Fruit fly (Drosophila melanogaster): ENCODE data around the gene Ten-a.
A peak's percentile ranks its signal among the peaks of the same experiment; 100 is the strongest.

Gene Ten-a

dm6 chrX:12018440-12019101 lies 24.9 kb upstream of the Ten-a start, which contains the start of gene Lsm12a (continued):
- TF ChIP-seq inv (GFP tag; IDR thresholded peaks at IDR 0.05; ENCODE audit: partially characterized antibody), result peak; percentile 41; the same call in 1 of the 2 replicates
- peak; percentile 26 for TF ChIP-seq Scr (GFP tag; IDR thresholded peaks at IDR 0.05; ENCODE audit: partially characterized antibody)
- no peak for TF ChIP-seq tup (GFP tag; optimal IDR thresholded peaks at IDR 0.05)
- TF ChIP-seq CG32772 (GFP tag; IDR thresholded peaks at IDR 0.05), result no peak
- no peak for TF ChIP-seq dysf (GFP tag; IDR thresholded peaks at IDR 0.05)
- TF ChIP-seq gt (GFP tag; IDR thresholded peaks at IDR 0.05), result no peak
- peak; percentile 77 for TF ChIP-seq Dref (GFP tag; IDR thresholded peaks at IDR 0.05)
- no peak for TF ChIP-seq CG3163 (GFP tag; optimal IDR thresholded peaks at IDR 0.05)
- TF ChIP-seq org-1 (GFP tag; optimal IDR thresholded peaks at IDR 0.05), result no peak
- no peak for TF ChIP-seq lilli (GFP tag; optimal IDR thresholded peaks at IDR 0.05)
- no peak for TF ChIP-seq ranshi (GFP tag; IDR thresholded peaks at IDR 0.05)
- TF ChIP-seq CkIIα-i1 (GFP tag; IDR thresholded peaks at IDR 0.05), result no peak
- TF ChIP-seq pan (optimal IDR thresholded peaks at IDR 0.05), result no peak
- TF ChIP-seq pan (GFP tag; optimal IDR thresholded peaks at IDR 0.05 in 1 of 2, IDR thresholded peaks at IDR 0.05 in 1 of 2), result no peak
- TF ChIP-seq twi (tag; optimal IDR thresholded peaks at IDR 0.05), result no peak
- no peak for TF ChIP-seq CG11085 (GFP tag; IDR thresholded peaks at IDR 0.05)
- TF ChIP-seq CG42726 (GFP tag; IDR thresholded peaks at IDR 0.05; ENCODE audit: partially characterized antibody), result peak; percentile 44; the same call in 1 of the 2 replicates
- no peak for TF ChIP-seq CG8290 (GFP tag; optimal IDR thresholded peaks at IDR 0.05)
- TF ChIP-seq CG8290 (tag; optimal IDR thresholded peaks at IDR 0.05), result no peak
- no peak for TF ChIP-seq CG17385 (GFP tag; optimal IDR thresholded peaks at IDR 0.05)
- TF ChIP-seq Elba2 (GFP tag; optimal IDR thresholded peaks at IDR 0.05), result no peak
- TF ChIP-seq ken (GFP tag; IDR thresholded peaks at IDR 0.05), result 0 out of 3 replicates have a peak, but pooled peaks have one; percentile 19
- no peak for TF ChIP-seq danr (GFP tag; IDR thresholded peaks at IDR 0.05)
- TF ChIP-seq ato (GFP tag; IDR thresholded peaks at IDR 0.05; ENCODE audit: partially characterized antibody), result peak; percentile 44; the same call in 1 of the 2 replicates
- TF ChIP-seq CG30020 (tag; optimal IDR thresholded peaks at IDR 0.05), result no peak
- no peak for TF ChIP-seq CG32532 (GFP tag; IDR thresholded peaks at IDR 0.05)
- TF ChIP-seq trem (tag; optimal IDR thresholded peaks at IDR 0.05), result peak; percentile 5
- TF ChIP-seq CG18619 (GFP tag; optimal IDR thresholded peaks at IDR 0.05), result no peak
- TF ChIP-seq CG6654 (GFP tag; optimal IDR thresholded peaks at IDR 0.05), result no peak
- TF ChIP-seq wek (GFP tag; optimal IDR thresholded peaks at IDR 0.05), result no peak
- TF ChIP-seq sqz (GFP tag; optimal IDR thresholded peaks at IDR 0.05), result no peak
- no peak for TF ChIP-seq CG33557 (GFP tag; optimal IDR thresholded peaks at IDR 0.05)
- TF ChIP-seq CG9797 (GFP tag; optimal IDR thresholded peaks at IDR 0.05), result no peak
- no peak for TF ChIP-seq CG12744 (GFP tag; optimal IDR thresholded peaks at IDR 0.05)
- no peak for TF ChIP-seq CG15479 (GFP tag; optimal IDR thresholded peaks at IDR 0.05)
- no peak for TF ChIP-seq TFAM (GFP tag; optimal IDR thresholded peaks at IDR 0.05)
- TF ChIP-seq dmrt99B (tag; optimal IDR thresholded peaks at IDR 0.05), result no peak
- no peak for TF ChIP-seq Usf (GFP tag; optimal IDR thresholded peaks at IDR 0.05)
- TF ChIP-seq CG1832 (GFP tag; optimal IDR thresholded peaks at IDR 0.05), result peak; percentile 82
- TF ChIP-seq tx (GFP tag; optimal IDR thresholded peaks at IDR 0.05), result no peak
- no peak for TF ChIP-seq cato (GFP tag; optimal IDR thresholded peaks at IDR 0.05; ENCODE audit: borderline replicate concordance)
- TF ChIP-seq amos (GFP tag; IDR thresholded peaks at IDR 0.05; ENCODE audit: partially characterized antibody), result peak; percentile 81
- no peak for TF ChIP-seq CG18262 (tag; optimal IDR thresholded peaks at IDR 0.05)
- TF ChIP-seq CG13624 (GFP tag; optimal IDR thresholded peaks at IDR 0.05), result no peak
- no peak for TF ChIP-seq tll (GFP tag; optimal IDR thresholded peaks at IDR 0.05)
- peak; percentile 13; the same call in 1 of the 2 replicates for TF ChIP-seq E2f2 (GFP tag; IDR thresholded peaks at IDR 0.05)
- TF ChIP-seq Six4 (GFP tag; optimal IDR thresholded peaks at IDR 0.05), result no peak
- TF ChIP-seq Hr39 (optimal IDR thresholded peaks at IDR 0.05), result no peak
- TF ChIP-seq Deaf1 (tag; optimal IDR thresholded peaks at IDR 0.05), result no peak
- no peak for TF ChIP-seq dm (GFP tag; optimal IDR thresholded peaks at IDR 0.05)
- peak; percentile 77; the same call in 2 of the 3 replicates for TF ChIP-seq CG6791 (GFP tag; IDR thresholded peaks at IDR 0.05; ENCODE audit: partially characterized antibody)
